Fruit fly (Drosophila melanogaster) whole organism, embryonic: ENCODE results near the gene MTF-1.

ENCODE experiments used
- Atf-2 ChIP-seq: fragments of 200-800 bp; sonication (Bioruptor generic); optimal IDR thresholded peaks from 2 replicates; lab custom pipeline; 2016; ENCODE audit warnings: missing biosample characterization, missing genetic modification characterization
- Bgb ChIP-seq: fragments of 200-800 bp; sonication (Bioruptor generic); IDR thresholded peaks from 2 replicates; pipeline ENCODE4 v1.3.6; 2022; ENCODE audit warnings: missing biosample characterization, missing genetic modification characterization; ENCODE audit not compliant: partially characterized antibody
- CG10209 ChIP-seq: fragments of 200-800 bp; sonication (Bioruptor generic); optimal IDR thresholded peaks from 3 replicates; lab custom pipeline; 2017; ENCODE audit warnings: missing biosample characterization, mild to moderate bottlenecking, missing genetic modification characterization, missing genetic modification reagents
- CG1024 ChIP-seq: fragments of 200-800 bp; sonication (Bioruptor generic); IDR thresholded peaks from 2 replicates; pipeline ENCODE4 v1.3.6; 2022; ENCODE audit warnings: missing biosample characterization, missing genetic modification characterization
- CG12104 ChIP-seq: fragments of 200-800 bp; sonication (Bioruptor generic); optimal IDR thresholded peaks from 3 replicates; lab custom pipeline; 2016; ENCODE audit warnings: missing biosample characterization, missing genetic modification characterization
- CG15269 ChIP-seq: fragments of 200-800 bp; sonication (Bioruptor generic); optimal IDR thresholded peaks from 2 replicates; lab custom pipeline; 2018; ENCODE audit warnings: missing biosample characterization, mild to moderate bottlenecking, missing genetic modification characterization, moderate library complexity
- CG16815 ChIP-seq: fragments of 200-800 bp; sonication (Bioruptor generic); optimal IDR thresholded peaks from 3 replicates; lab custom pipeline; 2017; ENCODE audit warnings: missing biosample characterization, mild to moderate bottlenecking, missing genetic modification characterization
- CG17361 ChIP-seq: fragments of 200-800 bp; sonication (Bioruptor generic); IDR thresholded peaks from 3 replicates; pipeline ENCODE4 v1.3.6; 2022; ENCODE audit warnings: missing biosample characterization, missing genetic modification characterization
- CG17568 ChIP-seq: fragments of 200-800 bp; sonication (Bioruptor generic); optimal IDR thresholded peaks from 2 replicates; lab custom pipeline; 2018; ENCODE audit warnings: missing biosample characterization, mild to moderate bottlenecking, missing genetic modification characterization, moderate library complexity
- CG17612 ChIP-seq: fragments of 200-800 bp; sonication (Bioruptor generic); IDR thresholded peaks from 2 replicates; pipeline ENCODE4 v1.3.6; 2022; ENCODE audit warnings: missing biosample characterization, missing genetic modification characterization
- CG17912 ChIP-seq: fragments of 200-800 bp; sonication (Bioruptor generic); optimal IDR thresholded peaks from 2 replicates; lab custom pipeline; 2018; ENCODE audit warnings: missing biosample characterization, mild to moderate bottlenecking, missing genetic modification characterization
- CG3995 ChIP-seq: fragments of 200-800 bp; sonication (Bioruptor generic); optimal IDR thresholded peaks from 3 replicates; lab custom pipeline; 2016; ENCODE audit warnings: missing biosample characterization, missing genetic modification characterization
- CG4617 ChIP-seq: fragments of 200-800 bp; sonication (Bioruptor generic); optimal IDR thresholded peaks from 3 replicates; lab custom pipeline; 2016; ENCODE audit warnings: missing biosample characterization, missing genetic modification characterization, borderline replicate concordance
- CG4707 ChIP-seq: fragments of 200-800 bp; sonication (Bioruptor generic); optimal IDR thresholded peaks from 2 replicates; lab custom pipeline; 2018; ENCODE audit warnings: missing biosample characterization, mild to moderate bottlenecking, missing genetic modification characterization, moderate library complexity
- CG6654 ChIP-seq: fragments of 200-800 bp; sonication (Bioruptor generic); optimal IDR thresholded peaks from 2 replicates; lab custom pipeline; 2017; ENCODE audit warnings: missing biosample characterization, mild to moderate bottlenecking, missing genetic modification characterization
- CG7786 ChIP-seq: fragments of 200-800 bp; sonication (Bioruptor generic); optimal IDR thresholded peaks from 2 replicates; lab custom pipeline; 2016; ENCODE audit warnings: missing biosample characterization, missing genetic modification characterization
- CG8924 ChIP-seq: fragments of 200-800 bp; optimal IDR thresholded peaks from 3 replicates; lab custom pipeline; 2019; ENCODE audit warnings: missing biosample characterization, mild to moderate bottlenecking, missing genetic modification characterization, moderate library complexity
- D ChIP-seq, 2 experiments: fragments of 200-800 bp in 1 of 2; fragments of >200 bp in 1 of 2; sonication (Bioruptor generic) in 1 of 2; optimal IDR thresholded peaks; 2 replicates in 1 of 2; 3 replicates in 1 of 2; lab custom pipeline; 2017; ENCODE audit warnings: mild to moderate bottlenecking in 1 of 2, missing biosample characterization in 1 of 2, missing genetic modification characterization in 1 of 2, missing genetic modification reagents in 1 of 2
- D19B ChIP-seq: fragments of 200-800 bp; sonication (Bioruptor generic); optimal IDR thresholded peaks from 2 replicates; lab custom pipeline; 2017; ENCODE audit warnings: missing biosample characterization, mild to moderate bottlenecking, missing genetic modification characterization
- Dfd ChIP-seq, 2 experiments: fragments of >200 bp; optimal IDR thresholded peaks; 2 replicates each; lab custom pipeline; 2017; ENCODE audit warnings: missing biosample characterization in 2 of 2, missing genetic modification characterization in 2 of 2
- Dip3 ChIP-seq: fragments of 200-800 bp; sonication (Bioruptor generic); optimal IDR thresholded peaks from 3 replicates; lab custom pipeline; 2016; ENCODE audit warnings: missing biosample characterization, missing genetic modification characterization
- Elba2 ChIP-seq: fragments of 200-800 bp; sonication (Bioruptor generic); optimal IDR thresholded peaks from 3 replicates; lab custom pipeline; 2016; ENCODE audit warnings: missing biosample characterization, missing genetic modification characterization
- GATAe ChIP-seq: fragments of 200-800 bp; sonication (Bioruptor generic); conservative IDR thresholded peaks from 2 replicates; pipeline ENCODE4 v1.3.6; 2022; ENCODE audit warnings: missing biosample characterization, missing genetic modification characterization
- Hsf ChIP-seq: fragments of 200-800 bp; sonication (Bioruptor generic); optimal IDR thresholded peaks from 3 replicates; lab custom pipeline; 2016; ENCODE audit warnings: missing biosample characterization, missing genetic modification characterization
- Lhr ChIP-seq: fragments of 200-800 bp; sonication (Bioruptor generic); optimal IDR thresholded peaks from 3 replicates; lab custom pipeline; 2017; ENCODE audit warnings: mild to moderate bottlenecking, missing biosample characterization, missing genetic modification reagents, missing genetic modification characterization
- MBD-R2 ChIP-seq: fragments of 200-800 bp; sonication (Bioruptor generic); IDR thresholded peaks from 2 replicates; pipeline ENCODE4 v1.3.6; 2022; ENCODE audit warnings: missing biosample characterization, missing genetic modification characterization
- MESR4 ChIP-seq: fragments of 200-800 bp; sonication (Bioruptor generic); optimal IDR thresholded peaks from 2 replicates; lab custom pipeline; 2018; ENCODE audit warnings: missing biosample characterization, mild to moderate bottlenecking, missing genetic modification characterization, moderate library complexity
- Spps ChIP-seq: fragments of 200-800 bp; sonication (Bioruptor generic); optimal IDR thresholded peaks from 2 replicates; lab custom pipeline; 2018; ENCODE audit warnings: missing biosample characterization, mild to moderate bottlenecking, missing genetic modification characterization
- Taf1 ChIP-seq: fragments of 200-800 bp; sonication (Bioruptor generic); IDR thresholded peaks from 2 replicates; pipeline ENCODE4 v1.3.6; 2022; ENCODE audit warnings: missing biosample characterization, missing genetic modification characterization
- bab2 ChIP-seq: fragments of 200-800 bp; sonication (Bioruptor generic); optimal IDR thresholded peaks from 2 replicates; lab custom pipeline; 2016; ENCODE audit warnings: missing biosample characterization, missing genetic modification characterization
- cg ChIP-seq: fragments of 200-800 bp; sonication (Bioruptor generic); optimal IDR thresholded peaks from 3 replicates; lab custom pipeline; 2019; ENCODE audit warnings: missing biosample characterization, mild to moderate bottlenecking, missing genetic modification characterization, moderate library complexity
- ems ChIP-seq: fragments of 200-800 bp; sonication (Bioruptor generic); optimal IDR thresholded peaks from 3 replicates; lab custom pipeline; 2016; ENCODE audit warnings: missing biosample characterization, missing genetic modification characterization
- gcm2 ChIP-seq: fragments of 200-800 bp; sonication (Bioruptor generic); optimal IDR thresholded peaks from 2 replicates; lab custom pipeline; 2016; ENCODE audit warnings: missing biosample characterization, missing genetic modification characterization
- gfzf ChIP-seq: fragments of 200-800 bp; sonication (Bioruptor generic); optimal IDR thresholded peaks from 2 replicates; lab custom pipeline; 2016; ENCODE audit warnings: missing biosample characterization, mild to moderate bottlenecking, missing genetic modification characterization, moderate library complexity
- hkb ChIP-seq, 2 experiments: fragments of 200-800 bp in 1 of 2; fragments of >200 bp in 1 of 2; sonication (Bioruptor generic) in 1 of 2; IDR thresholded peaks in 1 of 2; optimal IDR thresholded peaks in 1 of 2; 2 replicates each; pipeline versions ENCODE4 v1.3.6 to Lab custom; 2017 to 2022; ENCODE audit warnings: missing biosample characterization in 1 of 2, missing genetic modification characterization in 1 of 2
- lov ChIP-seq, 2 experiments: fragments of 200-800 bp in 1 of 2; fragments of >200 bp in 1 of 2; sonication (Bioruptor generic) in 1 of 2; IDR thresholded peaks in 1 of 2; optimal IDR thresholded peaks in 1 of 2; 2 replicates in 1 of 2; 3 replicates in 1 of 2; pipeline versions ENCODE4 v1.3.6 to Lab custom; 2017 to 2022; ENCODE audit warnings: missing biosample characterization in 1 of 2, missing genetic modification characterization in 1 of 2
- nerfin-2 ChIP-seq: fragments of 200-800 bp; sonication (Bioruptor generic); IDR thresholded peaks from 2 replicates; pipeline ENCODE4 v1.3.6; 2022; ENCODE audit warnings: missing biosample characterization, missing genetic modification characterization; ENCODE audit not compliant: partially characterized antibody
- nom ChIP-seq: fragments of 200-800 bp; sonication (Bioruptor generic); optimal IDR thresholded peaks from 2 replicates; lab custom pipeline; 2017; ENCODE audit warnings: missing biosample characterization, missing genetic modification characterization, mild to moderate bottlenecking, moderate library complexity, missing genetic modification reagents
- row ChIP-seq: fragments of 200-800 bp; sonication (Bioruptor generic); IDR thresholded peaks from 3 replicates; pipeline ENCODE4 v1.3.6; 2022; ENCODE audit warnings: missing biosample characterization, missing genetic modification characterization
- sd ChIP-seq: fragments of 200-800 bp; sonication (Bioruptor generic); optimal IDR thresholded peaks from 3 replicates; lab custom pipeline; 2018; ENCODE audit warnings: missing biosample characterization, mild to moderate bottlenecking, missing genetic modification characterization, moderate library complexity
- shn ChIP-seq: fragments of 200-800 bp; sonication (Bioruptor generic); optimal IDR thresholded peaks from 3 replicates; lab custom pipeline; 2016; ENCODE audit warnings: missing biosample characterization, missing genetic modification characterization
- slbo ChIP-seq: fragments of 200-800 bp; sonication (Bioruptor generic); IDR thresholded peaks from 2 replicates; pipeline ENCODE4 v1.3.6; 2022; ENCODE audit warnings: missing biosample characterization, missing genetic modification characterization
- sr ChIP-seq: fragments of 200-800 bp; sonication (Bioruptor generic); IDR thresholded peaks from 3 replicates; pipeline ENCODE4 v1.3.6; 2022; ENCODE audit warnings: missing biosample characterization, missing genetic modification characterization
- stc ChIP-seq: fragments of 200-800 bp; sonication (Bioruptor generic); IDR thresholded peaks from 2 replicates; pipeline ENCODE4 v1.3.6; 2022; ENCODE audit warnings: missing biosample characterization, missing genetic modification characterization
- tap ChIP-seq: fragments of 200-800 bp; optimal IDR thresholded peaks from 3 replicates; lab custom pipeline; 2019; ENCODE audit warnings: missing biosample characterization, mild to moderate bottlenecking, missing genetic modification characterization, moderate library complexity
- tna ChIP-seq: fragments of 200-800 bp; sonication (Bioruptor generic); IDR thresholded peaks from 2 replicates; pipeline ENCODE4 v1.3.6; 2022; ENCODE audit warnings: missing biosample characterization, missing genetic modification characterization; ENCODE audit not compliant: partially characterized antibody
- twi ChIP-seq: fragments of 200-800 bp; optimal IDR thresholded peaks from 2 replicates; lab custom pipeline; 2019; ENCODE audit warnings: missing biosample characterization, mild to moderate bottlenecking, missing genetic modification characterization, moderate library complexity
- tx ChIP-seq: fragments of 200-800 bp; sonication (Bioruptor generic); optimal IDR thresholded peaks from 2 replicates; lab custom pipeline; 2016; ENCODE audit warnings: missing biosample characterization, missing genetic modification characterization
- wor ChIP-seq: fragments of 200-800 bp; sonication (Bioruptor generic); IDR thresholded peaks from 2 replicates; pipeline ENCODE4 v1.3.6; 2022; ENCODE audit warnings: missing biosample characterization, missing genetic modification characterization

MTF-1 gene

dm6 chr3L:9441907-9442479 is 11.9 kb downstream of the MTF-1 start, which contains the start of the genes Bet3 and Nf-YA (continued):
- TF ChIP-seq Lhr (GFP tag; lab: Kevin White, UChicago) (peak; percentile 44), hkb (optimal IDR thresholded peaks at IDR 0.05; lab: Kevin White, UChicago) (no peak), hkb (GFP tag; IDR thresholded peaks at IDR 0.05; lab: Robert Waterston, UW) (no peak), Spps (no peak), MBD-R2 (GFP tag; lab: Robert Waterston, UW) (peak; percentile 95), twi (tag; lab: Kevin White, UChicago) (no peak), CG17568 (no peak), Elba2 (GFP tag; lab: Kevin White, UChicago) (peak; percentile 7), CG4617 (GFP tag; lab: Kevin White, UChicago) (peak; percentile 90), lov (optimal IDR thresholded peaks at IDR 0.05; lab: Kevin White, UChicago) (no peak), lov (GFP tag; IDR thresholded peaks at IDR 0.05; lab: Robert Waterston, UW) (0 out of 3 replicates have a peak, but pooled peaks have one; percentile 24), sd (peak; percentile 38), gfzf (GFP tag; lab: Kevin White, UChicago) (peak; percentile 54), Dip3 (GFP tag; lab: Kevin White, UChicago) (peak; percentile 60), CG10209 (peak; percentile 36), nom (GFP tag; lab: Kevin White, UChicago) (no peak), nerfin-2 (GFP tag; lab: Robert Waterston, UW) (peak; percentile 72), CG17361 (GFP tag; lab: Robert Waterston, UW) (peak; percentile 48), tx (GFP tag; lab: Kevin White, UChicago) (peak; percentile 26), D19B (GFP tag; lab: Kevin White, UChicago) (no peak), cg (peak; percentile 6), Hsf (GFP tag; lab: Kevin White, UChicago) (peak; percentile 60), sr (GFP tag; lab: Robert Waterston, UW) (no peak), slbo (peak; percentile 88), CG17912 (GFP tag; lab: Kevin White, UChicago) (peak; percentile 62), CG7786 (peak; percentile 51), CG3995 (GFP tag; lab: Kevin White, UChicago) (peak; percentile 96), CG1024 (GFP tag; lab: Robert Waterston, UW) (no peak), Taf1 (GFP tag; lab: Robert Waterston, UW) (no peak), MESR4 (GFP tag; lab: Kevin White, UChicago) (peak; percentile 92), CG16815 (GFP tag; lab: Kevin White, UChicago) (no peak), CG8924 (tag; lab: Kevin White, UChicago) (peak; percentile 5), GATAe (GFP tag; lab: Robert Waterston, UW) (no peak), CG4707 (GFP tag; lab: Kevin White, UChicago) (no peak), bab2 (GFP tag; lab: Kevin White, UChicago) (no peak), tap (tag; lab: Kevin White, UChicago) (no peak), tna (GFP tag; lab: Robert Waterston, UW) (peak; percentile 66), row (GFP tag; lab: Robert Waterston, UW) (peak; percentile 93), stc (GFP tag; lab: Robert Waterston, UW) (no peak), ems (GFP tag; lab: Kevin White, UChicago) (peak; percentile 29), Dfd (GFP tag; optimal IDR thresholded peaks at IDR 0.05; lab: Kevin White, UChicago) (no peak), CG12104 (GFP tag; lab: Kevin White, UChicago) (peak; percentile 30), D (optimal IDR thresholded peaks at IDR 0.05; lab: Kevin White, UChicago) (no peak), D (GFP tag; optimal IDR thresholded peaks at IDR 0.05; lab: Kevin White, UChicago) (no peak), Bgb (GFP tag; lab: Robert Waterston, UW) (peak; percentile 87), gcm2 (no peak), shn (GFP tag; lab: Kevin White, UChicago) (peak; percentile 29), CG15269 (peak; percentile 39), wor (GFP tag; lab: Robert Waterston, UW) (no peak), CG17612 (GFP tag; lab: Robert Waterston, UW) (peak; percentile 43), Atf-2 (GFP tag; lab: Kevin White, UChicago) (no peak), CG6654 (GFP tag; lab: Kevin White, UChicago) (no peak)
